Fruit fly (Drosophila melanogaster): ENCODE results near the gene CG32069.

The CG32069 gene

DNA sequence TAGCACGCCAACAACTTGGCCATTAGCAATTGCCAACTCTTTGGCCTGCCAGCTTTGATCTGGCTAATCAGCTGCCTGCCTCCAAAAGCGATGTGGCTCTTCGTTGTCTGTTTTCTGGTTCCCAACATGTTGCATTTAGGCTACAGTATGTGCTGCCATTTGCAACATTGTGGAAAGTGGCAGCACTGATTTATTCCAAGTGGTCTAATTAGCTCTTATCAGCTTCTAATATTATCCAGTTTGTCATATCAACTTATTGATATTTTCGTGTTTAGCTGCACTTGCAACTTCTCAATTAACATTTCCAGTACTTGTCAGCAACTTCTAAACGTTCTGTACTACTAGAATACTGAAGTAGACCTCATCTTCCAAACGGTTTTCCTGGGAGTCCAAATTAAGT is 42.4 kb downstream of the CG32069 start:
- TF ChIP-seq D1 (tag; optimal IDR thresholded peaks at IDR 0.05), result no peak
- TF ChIP-seq Pif1B (GFP tag; optimal IDR thresholded peaks at IDR 0.05), result no peak
- no peak for TF ChIP-seq CG14655 (GFP tag; optimal IDR thresholded peaks at IDR 0.05)
- no peak for TF ChIP-seq Pif1A (GFP tag; optimal IDR thresholded peaks at IDR 0.05)
- no peak for TF ChIP-seq CG10348 (GFP tag; IDR thresholded peaks at IDR 0.05)
- no peak for TF ChIP-seq CG15710 (tag; optimal IDR thresholded peaks at IDR 0.05)
- TF ChIP-seq CG9948 (tag; optimal IDR thresholded peaks at IDR 0.05), result no peak
- TF ChIP-seq CG13204 (GFP tag; optimal IDR thresholded peaks at IDR 0.05), result no peak
- TF ChIP-seq Snoo (tag; optimal IDR thresholded peaks at IDR 0.05), result no peak
- no peak for TF ChIP-seq CG34367 (tag; optimal IDR thresholded peaks at IDR 0.05)
- TF ChIP-seq EcR (GFP tag; optimal IDR thresholded peaks at IDR 0.05), result no peak
- TF ChIP-seq rn (GFP tag; IDR thresholded peaks at IDR 0.05), result no peak
- no peak for TF ChIP-seq gl (tag; optimal IDR thresholded peaks at IDR 0.05)
- no peak for TF ChIP-seq Ets98B (GFP tag; IDR thresholded peaks at IDR 0.05)

dm6 chr3L:11015203-11015602 is 47.2 kb downstream of the CG32069 start:
- no peak for TF ChIP-seq CG15710 (tag; optimal IDR thresholded peaks at IDR 0.05)
- no peak for TF ChIP-seq D1 (tag; optimal IDR thresholded peaks at IDR 0.05)
- no peak for TF ChIP-seq fd96Ca (GFP tag; IDR thresholded peaks at IDR 0.05)
- TF ChIP-seq CG8301 (tag; optimal IDR thresholded peaks at IDR 0.05), result no peak
- TF ChIP-seq Pif1B (GFP tag; optimal IDR thresholded peaks at IDR 0.05), result no peak
- TF ChIP-seq CG4496 (GFP tag; IDR thresholded peaks at IDR 0.05), result no peak
- no peak for TF ChIP-seq gl (tag; optimal IDR thresholded peaks at IDR 0.05)
- no peak for TF ChIP-seq CG10348 (GFP tag; IDR thresholded peaks at IDR 0.05)
- TF ChIP-seq CG8159 (tag; optimal IDR thresholded peaks at IDR 0.05), result no peak
- no peak for TF ChIP-seq CG12605 (GFP tag; IDR thresholded peaks at IDR 0.05)
- TF ChIP-seq CG34367 (tag; optimal IDR thresholded peaks at IDR 0.05), result no peak
- no peak for TF ChIP-seq CG13204 (GFP tag; optimal IDR thresholded peaks at IDR 0.05)
